Worm (Caenorhabditis elegans) whole organism, midembryonic: ENCODE measurements around the gene C48B4.9.

Source experiments
- T22C8.4 ChIP-seq: fragments of 200-800 bp; sonication (Bioruptor generic); IDR thresholded peaks from 2 replicates; pipeline ENCODE4 v1.3.6; 2022; ENCODE audit warnings: missing genetic modification characterization, missing compliant biosample characterization
- cog-1 ChIP-seq: sonication (generic microtip); optimal IDR thresholded peaks from 2 replicates; lab custom pipeline; 2016; ENCODE audit warnings: missing genetic modification characterization, missing compliant biosample characterization
- flt-1 ChIP-seq: fragments of 200-800 bp; sonication (Bioruptor generic); IDR thresholded peaks from 2 replicates; pipeline ENCODE4 v1.3.6; 2022; ENCODE audit warnings: missing genetic modification characterization, missing compliant biosample characterization
- klf-2 ChIP-seq: fragments of 200-800 bp; sonication (Bioruptor generic); conservative IDR thresholded peaks from 2 replicates; pipeline ENCODE4 v1.3.6; 2022; ENCODE audit warnings: missing genetic modification reagents, missing genetic modification characterization, missing compliant biosample characterization
- med-1 ChIP-seq: sonication (generic microtip); optimal IDR thresholded peaks from 2 replicates; lab custom pipeline; 2017; ENCODE audit warnings: missing genetic modification characterization, mild to moderate bottlenecking, missing compliant biosample characterization, antibody characterized with exemption, missing genetic modification reagents; ENCODE audit not compliant: insufficient read depth
- ref-1 ChIP-seq: fragments of 200-800 bp; sonication (Bioruptor generic); conservative IDR thresholded peaks from 2 replicates; pipeline ENCODE4 v1.3.6; 2022; ENCODE audit warnings: missing genetic modification reagents, missing genetic modification characterization, missing compliant biosample characterization
- tab-1 ChIP-seq: fragments of 200-800 bp; sonication (Bioruptor generic); IDR thresholded peaks from 2 replicates; pipeline ENCODE4 v1.3.6; 2022; ENCODE audit warnings: missing genetic modification characterization, missing compliant biosample characterization
- ztf-23 ChIP-seq: fragments of 200-800 bp; sonication (Bioruptor generic); IDR thresholded peaks from 2 replicates; pipeline ENCODE4 v1.3.6; 2022; ENCODE audit warnings: missing genetic modification reagents, missing genetic modification characterization, missing compliant biosample characterization
- ztf-29 ChIP-seq: fragments of 200-800 bp; sonication (Bioruptor generic); IDR thresholded peaks from 2 replicates; pipeline ENCODE4 v1.3.6; 2022; ENCODE audit warnings: missing genetic modification reagents, missing genetic modification characterization, missing compliant biosample characterization

The C48B4.9 gene

ce11 chrIII:9525252-9525651 is 37.9 kb downstream of the C48B4.9 start, which contains the start of gene trpp-3:
trpp-3 (plus strand) TSS chrIII:9525552.
- no peak for TF ChIP-seq klf-2
- no peak for TF ChIP-seq cog-1 (tag; lab: Kevin White, UChicago)
- TF ChIP-seq ztf-29: no peak
- TF ChIP-seq ztf-23 (GFP tag; lab: Robert Waterston, UW): no peak
- TF ChIP-seq flt-1: no peak
- TF ChIP-seq ref-1 (GFP tag; lab: Robert Waterston, UW): no peak
- TF ChIP-seq T22C8.4 (GFP tag; lab: Robert Waterston, UW): no peak
- no peak for TF ChIP-seq med-1 (GFP tag; lab: Kevin White, UChicago)
- TF ChIP-seq tab-1: no peak

DNA sequence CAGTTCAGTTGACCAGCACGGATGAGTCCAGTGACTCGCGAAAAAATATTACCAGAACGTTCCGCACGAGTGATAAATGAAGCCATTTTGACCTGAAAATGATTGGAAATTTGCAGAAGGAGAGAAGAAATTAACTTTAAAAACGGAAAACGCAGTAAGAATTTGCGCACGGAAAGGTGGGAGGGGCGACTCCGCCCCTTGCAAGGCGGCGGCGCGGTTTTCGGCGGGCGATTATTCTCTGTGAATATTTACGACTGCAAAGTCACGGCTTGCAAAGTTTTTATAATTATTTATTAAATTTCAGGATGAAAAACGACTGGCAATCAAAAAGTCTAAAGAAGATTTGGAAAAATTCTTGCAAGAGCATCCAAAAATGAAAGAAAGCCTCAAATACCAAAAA is 39.6 kb downstream of the C48B4.9 start, which contains the start of gene mrps-23:
Gene mrps-23, minus strand, starts transcription at position 92 of the 400 bp plus-strand sequence.
- TF ChIP-seq klf-2 (no peak), cog-1 (tag; lab: Kevin White, UChicago) (no peak), ztf-29 (no peak), med-1 (GFP tag; lab: Kevin White, UChicago) (no peak), tab-1 (no peak), flt-1 (peak; percentile 49), ztf-23 (GFP tag; lab: Robert Waterston, UW) (0 out of 2 replicates have a peak, but pooled peaks have one; percentile 62)

DNA sequence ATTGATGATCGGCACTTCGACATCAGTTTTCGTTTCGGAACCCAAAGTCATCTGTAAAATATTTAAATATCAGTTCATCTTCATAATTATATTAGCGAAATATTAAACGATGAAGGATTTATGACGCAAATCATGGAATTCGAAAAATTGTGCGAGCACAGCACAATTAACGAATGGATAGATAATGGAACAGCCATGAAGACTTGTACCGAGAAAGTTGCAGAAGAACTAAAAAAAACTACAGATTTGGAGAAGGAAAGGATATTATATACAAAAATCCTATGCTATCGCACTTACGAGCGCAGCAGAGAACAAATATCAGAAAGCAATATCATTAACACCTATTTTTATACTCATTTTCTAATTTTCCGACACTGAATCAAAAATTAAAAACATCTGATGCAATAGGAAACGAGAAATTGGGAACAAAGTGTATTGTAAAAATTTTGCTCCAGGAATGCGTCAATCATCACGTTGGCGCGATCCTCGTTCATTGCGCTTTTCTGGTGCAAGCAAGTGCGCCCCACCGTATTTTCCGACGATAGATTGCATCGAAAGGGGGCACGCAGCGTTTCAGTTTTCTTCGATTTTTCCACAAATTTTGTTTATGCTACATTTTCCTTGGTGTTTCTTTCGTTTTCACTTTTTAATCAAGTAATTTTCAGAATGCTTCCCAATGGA is 41.6 kb downstream of the C48B4.9 start, which contains the start of the genes clu-1 and prp-40:
Gene clu-1, minus strand, starts transcription at position 51 of the 681 bp plus-strand sequence.
Gene prp-40, plus strand, starts transcription at position 666 of the 681 bp plus-strand sequence.
- peak; percentile 63 for TF ChIP-seq cog-1 (tag; lab: Kevin White, UChicago)
- TF ChIP-seq klf-2: no peak

- no peak for TF ChIP-seq tab-1
- TF ChIP-seq med-1 (GFP tag; lab: Kevin White, UChicago): no peak
- TF ChIP-seq ref-1 (GFP tag; lab: Robert Waterston, UW): no peak
- TF ChIP-seq klf-2: no peak
- TF ChIP-seq flt-1: no peak
- no peak for TF ChIP-seq cog-1 (tag; lab: Kevin White, UChicago)
- TF ChIP-seq ztf-29: no peak
- no peak for TF ChIP-seq T22C8.4 (GFP tag; lab: Robert Waterston, UW)
- no peak for TF ChIP-seq ztf-23 (GFP tag; lab: Robert Waterston, UW)
Measured at ce11 chrIII:9516148-9516547, 47.0 kb downstream of the C48B4.9 start, which contains the start of gene F55H2.7. F55H2.7 (minus strand) TSS chrIII:9516248.

DNA sequence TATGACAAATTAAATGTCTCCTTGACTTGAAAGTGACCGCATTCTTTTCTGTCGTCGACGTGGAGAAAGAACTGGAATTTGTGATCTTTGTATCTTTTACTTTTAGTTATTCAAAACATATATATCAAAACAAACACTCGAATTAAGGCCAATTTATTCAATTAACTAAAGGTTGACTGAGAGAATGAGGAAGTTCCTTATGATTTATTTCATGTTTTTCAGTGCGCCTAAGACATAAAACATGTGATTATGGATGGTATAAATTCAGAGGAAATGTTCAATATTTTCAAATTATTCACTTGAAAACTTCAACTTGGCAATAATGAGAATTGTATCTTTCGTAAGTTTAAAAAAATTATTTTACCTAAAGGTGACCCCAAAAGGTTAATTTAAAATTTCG is 49.6 kb downstream of the C48B4.9 start, which contains the start of gene F55H2.8:
Gene F55H2.8, plus strand, starts transcription at position 301 of the 400 bp plus-strand sequence.
- no peak for TF ChIP-seq tab-1

DNA sequence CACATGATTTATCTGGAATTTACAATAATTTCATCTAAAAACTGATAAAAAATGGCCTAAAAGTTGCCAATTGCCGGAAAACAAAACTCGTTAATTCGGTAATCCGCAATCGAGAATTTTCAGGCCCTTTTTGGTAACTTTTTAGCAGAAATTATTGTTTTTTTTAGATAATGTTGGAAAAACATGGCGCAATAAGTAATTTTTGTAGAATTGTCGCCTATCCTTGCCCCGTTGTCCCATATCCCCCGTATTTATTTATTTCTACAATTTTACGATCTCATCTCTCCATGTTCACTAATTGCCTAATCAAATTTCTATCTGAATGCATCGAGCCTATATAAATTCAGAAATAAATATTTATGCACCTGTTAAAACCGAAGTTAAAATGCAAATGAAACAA is 50.1 kb downstream of the C48B4.9 start:
- no peak for TF ChIP-seq ztf-23 (GFP tag; lab: Robert Waterston, UW)
- TF ChIP-seq T22C8.4 (GFP tag; lab: Robert Waterston, UW): no peak
- TF ChIP-seq flt-1: no peak
- no peak for TF ChIP-seq med-1 (GFP tag; lab: Kevin White, UChicago)
- TF ChIP-seq ztf-29: no peak
- no peak for TF ChIP-seq tab-1
- TF ChIP-seq ref-1 (GFP tag; lab: Robert Waterston, UW): no peak
- TF ChIP-seq cog-1 (tag; lab: Kevin White, UChicago): no peak
- TF ChIP-seq klf-2: no peak
